Worm (Caenorhabditis elegans) whole organism, L4 larva: ENCODE results near the gene irld-21.

Experiments used
- F44E2.7 ChIP-seq: fragments of 200-800 bp; sonication (Bioruptor generic); IDR thresholded peaks from 2 replicates; pipeline ENCODE4 v2.1.2; 2022; ENCODE audit warnings: missing genetic modification characterization, missing compliant biosample characterization
- F49E8.2 ChIP-seq: sonication (generic microtip); optimal IDR thresholded peaks from 2 replicates; lab custom pipeline; 2016; ENCODE audit warnings: missing compliant biosample characterization, mild to moderate bottlenecking, missing genetic modification characterization, borderline replicate concordance
- R02D3.7 ChIP-seq: fragments of 150-350 bp; sonication (generic microtip); optimal IDR thresholded peaks from 3 replicates; lab custom pipeline; 2014; ENCODE audit warnings: missing biosample characterization, missing genetic modification characterization
- T20F7.1 ChIP-seq: fragments of 200-800 bp; sonication (Bioruptor generic); optimal IDR thresholded peaks from 2 replicates; lab custom pipeline; 2018; ENCODE audit warnings: mild to moderate bottlenecking, missing genetic modification characterization, missing compliant biosample characterization
- T26A8.4 ChIP-seq: fragments of 200-800 bp; sonication (Bioruptor generic); IDR thresholded peaks from 2 replicates; pipeline ENCODE4 v1.3.6; 2022; ENCODE audit warnings: missing genetic modification characterization, missing compliant biosample characterization
- Y48G9A.11 ChIP-seq: fragments of 200-800 bp; sonication (Bioruptor generic); IDR thresholded peaks from 2 replicates; pipeline ENCODE4 v1.3.6; 2022; ENCODE audit warnings: missing genetic modification reagents, missing genetic modification characterization, missing compliant biosample characterization
- Y5F2A.4 ChIP-seq: fragments of 200-800 bp; sonication (Bioruptor generic); optimal IDR thresholded peaks from 2 replicates; lab custom pipeline; 2018; ENCODE audit warnings: mild to moderate bottlenecking, missing genetic modification characterization, missing compliant biosample characterization
- Y75B8A.6 ChIP-seq: fragments of 200-800 bp; sonication (Bioruptor generic); IDR thresholded peaks from 2 replicates; pipeline ENCODE4 v1.3.6; 2022; ENCODE audit warnings: missing genetic modification reagents, missing genetic modification characterization, missing compliant biosample characterization
- ZK546.5 ChIP-seq, 2 experiments: sonication (generic microtip); optimal IDR thresholded peaks; 2 replicates each; lab custom pipeline; 2017; ENCODE audit warnings: missing biosample characterization in 2 of 2, missing genetic modification characterization in 2 of 2
- aha-1 ChIP-seq: fragments of 150-350 bp; peaks from one replicate; lab custom pipeline; 2014; ENCODE audit warnings: missing biosample characterization, missing genetic modification characterization
- aly-2 ChIP-seq: sonication (generic microtip); optimal IDR thresholded peaks from 2 replicates; lab custom pipeline; 2018; ENCODE audit warnings: missing biosample characterization, missing genetic modification characterization
- ceh-20 ChIP-seq: fragments of 200-800 bp; sonication (Bioruptor generic); IDR thresholded peaks from 2 replicates; pipeline ENCODE4 v1.3.6; 2022; ENCODE audit warnings: missing genetic modification reagents, missing genetic modification characterization, missing compliant biosample characterization
- ceh-44 ChIP-seq: fragments of 200-800 bp; sonication (Bioruptor generic); IDR thresholded peaks from 2 replicates; pipeline ENCODE4 v1.3.6; 2022; ENCODE audit warnings: missing genetic modification reagents, missing genetic modification characterization, missing compliant biosample characterization
- ctbp-1 ChIP-seq: fragments of 200-800 bp; sonication (Bioruptor generic); IDR thresholded peaks from 2 replicates; pipeline ENCODE4 v1.3.6; 2022; ENCODE audit warnings: missing genetic modification reagents, missing genetic modification characterization, missing compliant biosample characterization
- daf-16 ChIP-seq, 3 experiments: sonication (generic microtip); optimal IDR thresholded peaks; 2 replicates each; lab custom pipeline; 2016 to 2017; ENCODE audit warnings: missing genetic modification characterization in 3 of 3, missing genetic modification reagents in 3 of 3, mild to moderate bottlenecking in 2 of 3, missing compliant biosample characterization in 2 of 3, missing biosample characterization in 1 of 3, moderate library complexity in 1 of 3
- daf-8 ChIP-seq: fragments of 200-800 bp; sonication (Bioruptor generic); IDR thresholded peaks from 2 replicates; pipeline ENCODE4 v1.3.6; 2022; ENCODE audit warnings: missing genetic modification characterization, missing compliant biosample characterization
- dpl-1 ChIP-seq: fragments of 150-350 bp; optimal IDR thresholded peaks from 2 replicates; lab custom pipeline; 2014; ENCODE audit warnings: missing biosample characterization, missing genetic modification reagents, missing genetic modification characterization
- egl-43 ChIP-seq: fragments of 200-800 bp; sonication (Bioruptor generic); IDR thresholded peaks from 2 replicates; pipeline ENCODE4 v1.3.6; 2022; ENCODE audit warnings: missing genetic modification reagents, missing genetic modification characterization, missing compliant biosample characterization
- fkh-10 ChIP-seq: fragments of 150-350 bp; optimal IDR thresholded peaks from 2 replicates; lab custom pipeline; 2014; ENCODE audit warnings: missing biosample characterization, missing genetic modification reagents, missing genetic modification characterization
- fos-1 ChIP-seq: fragments of 150-350 bp; optimal IDR thresholded peaks from 2 replicates; lab custom pipeline; 2014; ENCODE audit warnings: missing biosample characterization, missing genetic modification characterization
- gei-8 ChIP-seq: fragments of 200-800 bp; sonication (Bioruptor generic); optimal IDR thresholded peaks from 2 replicates; lab custom pipeline; 2018; ENCODE audit warnings: mild to moderate bottlenecking, missing genetic modification characterization, missing compliant biosample characterization
- hif-1 ChIP-seq, 2 experiments: sonication (generic microtip); optimal IDR thresholded peaks; 2 replicates each; lab custom pipeline; 2016 to 2017; ENCODE audit warnings: missing compliant biosample characterization in 2 of 2, missing genetic modification characterization in 2 of 2, missing genetic modification reagents in 2 of 2, missing genotype in 2 of 2, mild to moderate bottlenecking in 1 of 2
- lin-15B ChIP-seq: fragments of 150-350 bp; sonication (generic microtip); optimal IDR thresholded peaks from 3 replicates; lab custom pipeline; 2014; ENCODE audit warnings: missing biosample characterization, missing genetic modification characterization
- lsy-2 ChIP-seq, 2 experiments: fragments of 150-350 bp in 1 of 2; sonication (generic microtip) in 1 of 2; optimal IDR thresholded peaks; 2 replicates each; lab custom pipeline; 2014 to 2017; ENCODE audit warnings: missing biosample characterization in 2 of 2, missing genetic modification characterization in 2 of 2
- madf-5 ChIP-seq, 2 experiments: fragments of 200-800 bp; sonication (Bioruptor generic); IDR thresholded peaks; 2 replicates each; pipeline ENCODE4 v1.3.6; 2022; ENCODE audit warnings: missing compliant biosample characterization in 2 of 2, missing genetic modification characterization in 2 of 2
- mes-2 ChIP-seq: sonication (generic microtip); optimal IDR thresholded peaks from 2 replicates; lab custom pipeline; 2016; ENCODE audit warnings: missing genotype, mild to moderate bottlenecking, missing genetic modification characterization, missing compliant biosample characterization; ENCODE audit not compliant: poor library complexity, severe bottlenecking
- mxl-2 ChIP-seq: fragments of 200-800 bp; sonication (Bioruptor generic); conservative IDR thresholded peaks from 2 replicates; pipeline ENCODE4 v1.3.6; 2022; ENCODE audit warnings: missing genetic modification reagents, missing genetic modification characterization, missing compliant biosample characterization
- nhr-102 ChIP-seq: sonication (generic microtip); optimal IDR thresholded peaks from 2 replicates; lab custom pipeline; 2016; ENCODE audit warnings: mild to moderate bottlenecking, missing genetic modification characterization, moderate library complexity, missing compliant biosample characterization
- nhr-6 ChIP-seq: fragments of 150-350 bp; optimal IDR thresholded peaks from 2 replicates; lab custom pipeline; 2014; ENCODE audit warnings: missing biosample characterization, missing genetic modification characterization
- php-3 ChIP-seq: fragments of 200-800 bp; sonication (Bioruptor generic); IDR thresholded peaks from 2 replicates; pipeline ENCODE4 v1.3.6; 2022; ENCODE audit warnings: missing genetic modification reagents, missing genetic modification characterization, missing compliant biosample characterization
- set-16 ChIP-seq: fragments of 200-800 bp; sonication (Bioruptor generic); IDR thresholded peaks from 2 replicates; pipeline ENCODE4 v1.3.6; 2022; ENCODE audit warnings: missing genetic modification reagents, missing genetic modification characterization, missing compliant biosample characterization
- snpc-1.2 ChIP-seq: fragments of 200-800 bp; sonication (Bioruptor generic); IDR thresholded peaks from 2 replicates; pipeline ENCODE4 v1.3.6; 2022; ENCODE audit warnings: missing genetic modification reagents, missing genetic modification characterization, missing compliant biosample characterization
- snpc-4 ChIP-seq: fragments of 150-350 bp; optimal IDR thresholded peaks from 2 replicates; lab custom pipeline; 2014; ENCODE audit warnings: missing biosample characterization, missing genetic modification characterization
- spr-3 ChIP-seq: fragments of 200-800 bp; sonication (Bioruptor generic); optimal IDR thresholded peaks from 2 replicates; lab custom pipeline; 2018; ENCODE audit warnings: mild to moderate bottlenecking, missing genetic modification characterization, missing compliant biosample characterization
- tag-97 ChIP-seq: fragments of 200-800 bp; sonication (Bioruptor generic); IDR thresholded peaks from 2 replicates; pipeline ENCODE4 v1.3.6; 2022; ENCODE audit warnings: missing genetic modification characterization, missing compliant biosample characterization
- zfp-3 ChIP-seq: fragments of 200-800 bp; sonication (Bioruptor generic); conservative IDR thresholded peaks from 2 replicates; pipeline ENCODE4 v1.3.6; 2022; ENCODE audit warnings: missing genetic modification reagents, missing genetic modification characterization, missing compliant biosample characterization

irld-21 gene

DNA sequence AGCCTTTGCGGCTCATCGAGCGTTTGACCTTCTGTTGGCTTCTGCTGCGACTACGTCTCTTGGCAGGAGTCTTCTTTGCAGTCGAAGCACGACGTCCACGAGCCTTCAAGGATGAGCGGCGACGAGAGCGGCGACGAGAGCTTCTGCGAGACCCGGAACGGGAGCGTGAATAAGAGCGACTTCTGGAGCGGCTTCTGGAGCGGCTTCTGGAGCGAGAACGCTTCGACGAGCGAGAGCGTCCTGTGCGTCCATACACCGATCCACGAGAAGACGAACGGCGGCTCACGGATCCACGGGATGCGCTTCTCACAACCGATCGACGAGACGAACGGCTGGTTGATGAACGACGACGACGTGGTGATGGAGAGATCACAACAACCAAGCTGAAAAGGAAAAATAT is 11.2 kb downstream of the irld-21 start:
- no peak for TF ChIP-seq lin-15B (tag; lab: Kevin White, UChicago)
- peak; percentile 94 for TF ChIP-seq set-16 (GFP tag; lab: Robert Waterston, UW)
- TF ChIP-seq spr-3 (GFP tag; lab: Kevin White, UChicago): peak; percentile 22
- TF ChIP-seq, all 104 proteins: peak for 2

- TF ChIP-seq Y75B8A.6 (no peak), aly-2 (tag; lab: Kevin White, UChicago) (no peak), nhr-6 (tag; lab: Kevin White, UChicago) (no peak), madf-5 (GFP tag; IDR thresholded peaks at IDR 0.05; lab: Robert Waterston, UW) (no peak), nhr-102 (tag; lab: Kevin White, UChicago) (no peak), F49E8.2 (no peak), mxl-2 (GFP tag; lab: Robert Waterston, UW) (no peak), daf-8 (GFP tag; lab: Robert Waterston, UW) (no peak), fos-1 (tag; lab: Kevin White, UChicago) (no peak), fkh-10 (GFP tag; lab: Kevin White, UChicago) (no peak), gei-8 (GFP tag; lab: Kevin White, UChicago) (no peak), dpl-1 (GFP tag; lab: Kevin White, UChicago) (no peak), ZK546.5 (tag; optimal IDR thresholded peaks at IDR 0.05; lab: Kevin White, UChicago) (no peak), ctbp-1 (GFP tag; lab: Robert Waterston, UW) (no peak), snpc-1.2 (GFP tag; lab: Robert Waterston, UW) (no peak), snpc-4 (tag; lab: Kevin White, UChicago) (no peak), F44E2.7 (GFP tag; lab: Robert Waterston, UW) (no peak)
- TF ChIP-seq, all 104 proteins: peak for 0
Observed at ce11 chrIV:10110417-10110816, 11.7 kb downstream of the irld-21 start, which contains the start of gene egl-38. TSS of gene egl-38 (minus strand) at chrIV:10110517.

ce11 chrIV:10096881-10097280 is 25.2 kb downstream of the irld-21 start, which contains the start of gene dis-3:
TSS of gene dis-3 (plus strand) at chrIV:10097202.
- TF ChIP-seq R02D3.7 (tag; lab: Kevin White, UChicago): peak; percentile 55
- TF ChIP-seq php-3 (GFP tag; lab: Robert Waterston, UW): no peak
- 0 out of 2 replicates have a peak, but pooled peaks have one; percentile 31 for TF ChIP-seq Y48G9A.11
- TF ChIP-seq Y5F2A.4 (GFP tag; lab: Kevin White, UChicago): no peak
- peak; percentile 45 for TF ChIP-seq aha-1 (tag; lab: Kevin White, UChicago)
- peak; percentile 88 for TF ChIP-seq T20F7.1 (GFP tag; lab: Kevin White, UChicago)

DNA sequence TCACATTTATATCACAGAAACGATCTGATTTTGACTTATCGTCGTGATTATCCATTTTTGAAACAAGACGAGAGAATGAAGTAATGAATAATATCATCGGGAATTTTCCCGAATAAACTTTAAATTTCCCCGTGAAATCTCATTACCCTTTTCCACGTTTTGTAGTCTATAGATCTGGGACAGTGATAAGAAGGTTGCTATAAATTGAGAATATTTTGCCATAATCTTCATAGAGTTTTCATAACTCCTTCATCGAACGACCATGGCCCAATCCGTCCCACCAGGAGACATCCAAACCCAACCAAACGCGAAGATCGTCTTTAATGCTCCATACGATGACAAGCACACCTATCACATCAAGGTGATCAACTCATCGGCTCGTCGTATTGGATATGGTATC is 26.9 kb downstream of the irld-21 start, which contains the start of the genes C04G2.5 and msp-36:
C04G2.5 (minus strand) TSS at position 101 of the 400 bp plus-strand sequence.
msp-36 (plus strand) TSS at position 263 of the 400 bp plus-strand sequence.
- 0 out of 2 replicates have a peak, but pooled peaks have one; percentile 30 for TF ChIP-seq egl-43
- TF ChIP-seq zfp-3: no peak
- no peak for TF ChIP-seq tag-97 (GFP tag; lab: Robert Waterston, UW)
- TF ChIP-seq ceh-44: no peak
- TF ChIP-seq daf-16 (GFP tag; optimal IDR thresholded peaks at IDR 0.05; lab: Kevin White, UChicago): no peak
- no peak for TF ChIP-seq daf-16 (tag; optimal IDR thresholded peaks at IDR 0.05; lab: Kevin White, UChicago)

DNA sequence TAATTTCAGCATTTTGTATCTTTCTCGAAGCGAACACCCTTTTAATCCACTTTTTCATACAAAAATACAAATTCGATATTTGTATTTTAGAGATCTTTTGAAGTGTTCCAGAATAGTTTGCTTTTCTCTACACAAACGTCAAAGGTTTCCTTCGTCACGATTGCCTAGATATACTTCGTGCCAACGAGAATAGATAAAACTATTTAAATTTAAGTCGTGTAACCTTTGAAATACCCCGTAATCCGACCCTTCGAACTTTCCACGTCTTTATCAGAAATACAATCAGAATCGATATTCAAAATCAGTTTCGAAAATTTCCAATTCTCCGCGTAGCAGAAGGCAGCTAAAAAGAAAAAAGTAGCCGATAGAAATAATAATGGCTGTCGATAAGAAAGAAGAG is 31.7 kb downstream of the irld-21 start, which contains the start of gene ttbk-5:
ttbk-5 (plus strand) TSS at position 301 of the 400 bp plus-strand sequence.
- no peak for TF ChIP-seq mes-2
- TF ChIP-seq lsy-2 (tag; optimal IDR thresholded peaks at IDR 0.05; lab: Kevin White, UChicago): no peak
- TF ChIP-seq daf-16 (GFP tag; optimal IDR thresholded peaks at IDR 0.05; lab: Kevin White, UChicago): no peak
- no peak for TF ChIP-seq daf-16 (tag; optimal IDR thresholded peaks at IDR 0.05; lab: Kevin White, UChicago)
- no peak for TF ChIP-seq php-3 (GFP tag; lab: Robert Waterston, UW)
- no peak for TF ChIP-seq ceh-20 (GFP tag; lab: Robert Waterston, UW)
- no peak for TF ChIP-seq madf-5 (GFP tag; IDR thresholded peaks at IDR 0.05; lab: Robert Waterston, UW)
- no peak for TF ChIP-seq T26A8.4 (GFP tag; lab: Robert Waterston, UW)
- TF ChIP-seq nhr-6 (tag; lab: Kevin White, UChicago): no peak
- no peak for TF ChIP-seq hif-1 (tag; optimal IDR thresholded peaks at IDR 0.05; lab: Kevin White, UChicago)
